Worm (Caenorhabditis elegans) whole organism, L3 larva: ENCODE results near the gene fipr-8.

Source experiments
- ceh-82 ChIP-seq: fragments of 150-350 bp; optimal IDR thresholded peaks from 2 replicates; lab custom pipeline; 2014; ENCODE audit warnings: missing biosample characterization, missing genetic modification characterization
- elt-3 ChIP-seq, 3 experiments: fragments of 150-350 bp in 1 of 3; sonication (generic microtip) in 2 of 3; optimal IDR thresholded peaks; 2 replicates in 2 of 3; 4 replicates in 1 of 3; lab custom pipeline; 2014 to 2017; ENCODE audit warnings: missing biosample characterization in 3 of 3, missing genetic modification characterization in 3 of 3
- fos-1 ChIP-seq: fragments of 150-350 bp; optimal IDR thresholded peaks from 2 replicates; lab custom pipeline; 2014; ENCODE audit warnings: missing biosample characterization, missing genetic modification characterization
- nhr-12 ChIP-seq: fragments of 150-350 bp; optimal IDR thresholded peaks from 2 replicates; lab custom pipeline; 2014; ENCODE audit warnings: missing biosample characterization, missing genetic modification characterization
- nhr-67 ChIP-seq: fragments of 150-350 bp; optimal IDR thresholded peaks from 2 replicates; lab custom pipeline; 2014; ENCODE audit warnings: missing biosample characterization, missing genetic modification characterization
- sea-2 ChIP-seq: fragments of 150-350 bp; sonication (generic microtip); optimal IDR thresholded peaks from 4 replicates; lab custom pipeline; 2014; ENCODE audit warnings: missing biosample characterization, missing genetic modification reagents, missing genetic modification characterization

DNA sequence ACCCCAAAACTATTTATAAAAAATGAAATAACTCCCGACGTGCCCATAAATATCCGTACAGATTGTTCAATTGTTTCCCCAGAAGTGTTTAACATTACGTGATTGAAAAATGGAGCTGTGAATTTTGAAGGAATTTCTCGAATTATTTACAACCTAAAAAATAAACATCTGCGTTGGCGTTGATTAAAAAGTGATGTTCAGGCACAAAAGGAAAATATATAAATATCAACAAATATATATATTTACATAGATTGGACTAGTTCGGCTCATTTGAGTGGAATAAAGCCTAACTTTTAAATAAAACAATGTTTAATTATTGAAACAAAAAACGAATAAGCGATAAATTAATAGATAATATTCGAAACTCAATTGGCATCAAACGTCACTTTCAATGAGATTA lies 20.7 kb upstream of the fipr-8 start, which contains the start of gene sri-18:
- TF ChIP-seq elt-3 (tag; optimal IDR thresholded peaks at IDR 0.05; lab: Kevin White, UChicago): no peak
- TF ChIP-seq ceh-82 (tag; lab: Kevin White, UChicago): no peak
- TF ChIP-seq nhr-67 (tag; lab: Kevin White, UChicago): no peak
- no peak for TF ChIP-seq nhr-12
- no peak for TF ChIP-seq fos-1 (tag; lab: Kevin White, UChicago)
- TF ChIP-seq sea-2 (GFP tag; lab: Kevin White, UChicago): no peak
